Worm (Caenorhabditis elegans) whole organism, young adult: ENCODE results near the gene srlf-35.

Experiments used
- B0336.3 ChIP-seq: fragments of 200-800 bp; sonication (Bioruptor generic); IDR thresholded peaks from 2 replicates; pipeline ENCODE4 v1.3.6; 2022; ENCODE audit warnings: missing genetic modification characterization, missing compliant biosample characterization
- Y53G8AR.9 ChIP-seq: fragments of 200-800 bp; sonication (Bioruptor generic); conservative IDR thresholded peaks from 2 replicates; pipeline ENCODE4 v1.3.6; 2022; ENCODE audit warnings: missing genetic modification reagents, missing genetic modification characterization, missing compliant biosample characterization
- ama-1 ChIP-seq, 3 experiments: fragments of 150-350 bp in 1 of 3; sonication (generic microtip) in 2 of 3; optimal IDR thresholded peaks; 2 replicates each; lab custom pipeline; 2014 to 2018; ENCODE audit warnings: missing biosample characterization in 2 of 3, missing genetic modification characterization in 2 of 3, missing genetic modification reagents in 2 of 3
- cebp-2 ChIP-seq: fragments of 200-800 bp; sonication (Bioruptor generic); IDR thresholded peaks from 2 replicates; pipeline ENCODE4 v1.3.6; 2022; ENCODE audit warnings: missing genetic modification characterization, missing compliant biosample characterization
- efl-1 ChIP-seq: fragments of 150-350 bp; optimal IDR thresholded peaks from 2 replicates; lab custom pipeline; 2014; ENCODE audit warnings: missing biosample characterization, missing genetic modification reagents, missing genetic modification characterization
- ets-4 ChIP-seq: fragments of 200-800 bp; sonication (Bioruptor generic); optimal IDR thresholded peaks from 2 replicates; lab custom pipeline; 2018; ENCODE audit warnings: mild to moderate bottlenecking, missing genetic modification characterization, missing compliant biosample characterization
- fkh-3 ChIP-seq: sonication (generic microtip); optimal IDR thresholded peaks from 2 replicates; lab custom pipeline; 2016; ENCODE audit warnings: mild to moderate bottlenecking, missing genetic modification characterization, missing compliant biosample characterization
- hlh-12 ChIP-seq: sonication (generic microtip); optimal IDR thresholded peaks from 2 replicates; lab custom pipeline; 2016; ENCODE audit warnings: missing genetic modification characterization, missing compliant biosample characterization
- nfya-1 ChIP-seq: sonication (generic microtip); optimal IDR thresholded peaks from 2 replicates; lab custom pipeline; 2017; ENCODE audit warnings: antibody characterized with exemption, missing compliant biosample characterization, missing genetic modification characterization, borderline replicate concordance; ENCODE audit not compliant: insufficient read depth
- snpc-4 ChIP-seq, 5 experiments: fragments of 150-350 bp in 1 of 5; sonication (generic microtip) in 4 of 5; optimal IDR thresholded peaks; 2 replicates each; lab custom pipeline; 2014 to 2018; ENCODE audit warnings: missing genetic modification characterization in 5 of 5, missing biosample characterization in 3 of 5, antibody characterized with exemption in 2 of 5, mild to moderate bottlenecking in 2 of 5, missing compliant biosample characterization in 2 of 5, missing genotype in 2 of 5, moderate library complexity in 2 of 5, missing genetic modification reagents in 1 of 5
- sptf-2 ChIP-seq: fragments of 200-800 bp; sonication (Bioruptor generic); optimal IDR thresholded peaks from 2 replicates; lab custom pipeline; 2018; ENCODE audit warnings: mild to moderate bottlenecking, missing genetic modification characterization, missing compliant biosample characterization
- ztf-28 ChIP-seq: fragments of 200-800 bp; sonication (Bioruptor generic); IDR thresholded peaks from 2 replicates; pipeline ENCODE4 v1.3.6; 2022; ENCODE audit warnings: missing genetic modification reagents, missing genetic modification characterization, missing compliant biosample characterization

- TF ChIP-seq Y53G8AR.9 (no peak), snpc-4 (GFP tag; optimal IDR thresholded peaks at IDR 0.05; lab: Kevin White, UChicago) (no peak), snpc-4 (tag; optimal IDR thresholded peaks at IDR 0.05; lab: Kevin White, UChicago) (no peak), B0336.3 (GFP tag; lab: Robert Waterston, UW) (no peak), ets-4 (GFP tag; lab: Kevin White, UChicago) (no peak), nfya-1 (tag; lab: Kevin White, UChicago) (no peak), fkh-3 (tag; lab: Kevin White, UChicago) (no peak), ztf-28 (GFP tag; lab: Robert Waterston, UW) (no peak), efl-1 (GFP tag; lab: Kevin White, UChicago) (no peak), sptf-2 (no peak), hlh-12 (no peak), cebp-2 (no peak), ama-1 (optimal IDR thresholded peaks at IDR 0.05; lab: Kevin White, UChicago) (no peak), ama-1 (GFP tag; optimal IDR thresholded peaks at IDR 0.05; lab: Kevin White, UChicago) (no peak)
These were observed 17.7 kb downstream of the srlf-35 start, which contains the start of gene srw-107 for ce11 chrV:521517-521916.
